Fruit fly (Drosophila melanogaster): ENCODE results near the gene Creld.

- no peak for TF ChIP-seq Dll (optimal IDR thresholded peaks at IDR 0.05)
- TF ChIP-seq psq (optimal IDR thresholded peaks at IDR 0.05): no peak
- no peak for TF ChIP-seq CG8478 (optimal IDR thresholded peaks at IDR 0.05)
- no peak for TF ChIP-seq usp (GFP tag; optimal IDR thresholded peaks at IDR 0.05)
These were observed 43.0 kb upstream of the Creld start for dm6 chr2L:59058-59603.

All from whole organism.